Worm (Caenorhabditis elegans) whole organism, early embryonic: ENCODE data around the gene C25A11.2.

Experiments used
- B0310.2 ChIP-seq: sonication (generic microtip); optimal IDR thresholded peaks from 2 replicates; lab custom pipeline; 2016; ENCODE audit warnings: mild to moderate bottlenecking, missing genetic modification characterization, missing compliant biosample characterization
- F13C5.2 ChIP-seq: sonication (generic microtip); optimal IDR thresholded peaks from 2 replicates; lab custom pipeline; 2017; ENCODE audit warnings: mild to moderate bottlenecking, missing genetic modification characterization, inconsistent platforms, missing compliant biosample characterization
- aly-1 ChIP-seq: sonication (generic microtip); optimal IDR thresholded peaks from 2 replicates; lab custom pipeline; 2016; ENCODE audit warnings: missing genetic modification characterization, missing compliant biosample characterization
- ama-1 ChIP-seq: fragments of 150-350 bp; optimal IDR thresholded peaks from 2 replicates; lab custom pipeline; 2014
- ceh-13 ChIP-seq: fragments of 200-800 bp; sonication (Bioruptor generic); optimal IDR thresholded peaks from 2 replicates; lab custom pipeline; 2018; ENCODE audit warnings: mild to moderate bottlenecking, missing genetic modification characterization, missing compliant biosample characterization
- ceh-36 ChIP-seq: sonication (generic microtip); optimal IDR thresholded peaks from 2 replicates; lab custom pipeline; 2016; ENCODE audit warnings: missing genetic modification characterization, inconsistent platforms, missing compliant biosample characterization
- ets-7 ChIP-seq: sonication (generic microtip); optimal IDR thresholded peaks from 2 replicates; lab custom pipeline; 2016; ENCODE audit warnings: missing genotype, missing genetic modification characterization, missing compliant biosample characterization
- flt-1 ChIP-seq: fragments of 200-800 bp; sonication (Bioruptor generic); IDR thresholded peaks from 2 replicates; pipeline ENCODE4 v1.3.6; 2022; ENCODE audit warnings: missing genetic modification characterization, missing compliant biosample characterization
- hmbx-1 ChIP-seq: sonication (generic microtip); optimal IDR thresholded peaks from 2 replicates; lab custom pipeline; 2016; ENCODE audit warnings: mild to moderate bottlenecking, missing genetic modification characterization, missing compliant biosample characterization
- hmg-4 ChIP-seq: fragments of 200-800 bp; sonication (Bioruptor generic); optimal IDR thresholded peaks from 2 replicates; lab custom pipeline; 2018; ENCODE audit warnings: mild to moderate bottlenecking, missing genetic modification characterization, missing compliant biosample characterization
- hnd-1 ChIP-seq: sonication (generic microtip); optimal IDR thresholded peaks from 2 replicates; lab custom pipeline; 2016; ENCODE audit warnings: missing genetic modification characterization, missing compliant biosample characterization
- pes-1 ChIP-seq: fragments of 200-800 bp; sonication (Bioruptor generic); IDR thresholded peaks from 2 replicates; pipeline ENCODE4 v1.3.6; 2022; ENCODE audit warnings: missing genetic modification reagents, missing genetic modification characterization, missing compliant biosample characterization
- scrt-1 ChIP-seq: fragments of 200-800 bp; sonication (Bioruptor generic); IDR thresholded peaks from 2 replicates; pipeline ENCODE4 v1.3.6; 2022; ENCODE audit warnings: missing genetic modification characterization, missing compliant biosample characterization
- sea-1 ChIP-seq: fragments of 200-800 bp; sonication (Bioruptor generic); conservative IDR thresholded peaks from 2 replicates; pipeline ENCODE4 v1.3.6; 2022; ENCODE audit warnings: missing genetic modification characterization, missing compliant biosample characterization
- tbx-11 ChIP-seq: fragments of 200-800 bp; sonication (Bioruptor generic); IDR thresholded peaks from 2 replicates; pipeline ENCODE4 v1.3.6; 2022; ENCODE audit warnings: missing genetic modification characterization, missing compliant biosample characterization
- tbx-37 ChIP-seq: fragments of 200-800 bp; sonication (Bioruptor generic); conservative IDR thresholded peaks from 2 replicates; pipeline ENCODE4 v1.3.6; 2022; ENCODE audit warnings: missing genetic modification reagents, missing genetic modification characterization, missing compliant biosample characterization
- tra-4 ChIP-seq: sonication (generic microtip); optimal IDR thresholded peaks from 2 replicates; lab custom pipeline; 2017; ENCODE audit warnings: missing genetic modification characterization, missing compliant biosample characterization

C25A11.2 gene

DNA sequence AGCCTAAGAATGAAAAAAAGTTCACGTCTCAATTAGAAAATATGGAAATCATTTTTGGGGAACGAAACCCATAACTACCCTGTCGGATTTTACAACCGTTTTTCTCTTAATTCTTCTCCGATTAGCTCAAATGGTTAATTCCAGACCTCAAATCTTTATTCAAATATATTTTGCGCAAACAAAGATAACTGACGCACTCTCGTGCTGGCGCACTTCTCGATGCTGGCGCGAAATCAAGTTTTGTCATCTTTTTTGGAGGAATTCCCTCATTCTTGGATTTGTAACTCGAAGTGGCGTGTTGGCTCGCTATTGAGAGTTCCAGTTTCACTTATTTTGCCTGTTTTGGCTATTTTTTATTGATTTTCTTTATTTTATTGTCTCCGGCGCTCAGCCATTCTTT is 3.7 kb downstream of the C25A11.2 start:
- TF ChIP-seq hmbx-1 (no peak), ceh-13 (no peak), F13C5.2 (tag; lab: Kevin White, UChicago) (no peak), flt-1 (GFP tag; lab: Robert Waterston, UW) (no peak), ceh-36 (no peak), tra-4 (tag; lab: Kevin White, UChicago) (no peak), B0310.2 (no peak), pes-1 (GFP tag; lab: Robert Waterston, UW) (no peak), ama-1 (lab: Kevin White, UChicago) (no peak), aly-1 (tag; lab: Kevin White, UChicago) (no peak), tbx-11 (no peak), hnd-1 (no peak), scrt-1 (GFP tag; lab: Robert Waterston, UW) (no peak)

- TF ChIP-seq F13C5.2 (tag; lab: Kevin White, UChicago) (no peak), flt-1 (GFP tag; lab: Robert Waterston, UW) (no peak), hmbx-1 (no peak), ets-7 (tag; lab: Kevin White, UChicago) (no peak), hmg-4 (no peak), sea-1 (GFP tag; lab: Robert Waterston, UW) (no peak), tbx-37 (GFP tag; lab: Robert Waterston, UW) (no peak), ama-1 (lab: Kevin White, UChicago) (no peak), tra-4 (tag; lab: Kevin White, UChicago) (no peak), ceh-36 (no peak), tbx-11 (no peak), pes-1 (GFP tag; lab: Robert Waterston, UW) (no peak), hnd-1 (no peak), ceh-13 (no peak), aly-1 (tag; lab: Kevin White, UChicago) (no peak), scrt-1 (GFP tag; lab: Robert Waterston, UW) (no peak)
Observed at ce11 chrX:9137402-9137801, 23.5 kb downstream of the C25A11.2 start, which contains the start of gene B0563.6. TSS of gene B0563.6 (plus strand) at chrX:9137702.

- TF ChIP-seq tbx-37 (GFP tag; lab: Robert Waterston, UW), result no peak
- TF ChIP-seq hmbx-1, result no peak
- no peak for TF ChIP-seq aly-1 (tag; lab: Kevin White, UChicago)
- no peak for TF ChIP-seq hmg-4
- no peak for TF ChIP-seq ceh-13
- TF ChIP-seq B0310.2, result no peak
Observed at ce11 chrX:9145848-9146247, 32.0 kb downstream of the C25A11.2 start, which contains the start of gene B0563.5. TSS of gene B0563.5 (plus strand) at chrX:9146148.

DNA sequence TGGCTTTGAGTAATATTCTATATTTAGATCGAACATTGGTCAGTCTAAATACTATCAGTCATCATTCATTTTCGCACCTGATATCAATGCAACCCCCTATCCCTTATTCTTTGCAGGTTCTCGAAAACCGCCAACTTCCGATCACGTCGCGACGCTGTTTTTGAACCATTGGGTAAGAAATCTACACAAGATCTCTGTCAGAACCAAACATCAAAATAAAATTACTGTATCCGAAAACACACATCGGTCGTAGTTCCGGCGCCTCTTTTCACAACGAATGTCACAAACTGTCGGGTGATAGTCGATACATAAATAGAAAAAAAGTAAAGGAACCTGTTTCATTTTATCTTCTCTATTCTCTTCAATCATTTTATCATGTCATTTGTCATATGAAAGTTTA is 33.1 kb downstream of the C25A11.2 start:
- no peak for TF ChIP-seq tbx-37 (GFP tag; lab: Robert Waterston, UW)
- no peak for TF ChIP-seq ceh-36
- TF ChIP-seq hnd-1, result no peak
- TF ChIP-seq ets-7 (tag; lab: Kevin White, UChicago), result no peak
- no peak for TF ChIP-seq F13C5.2 (tag; lab: Kevin White, UChicago)
- TF ChIP-seq pes-1 (GFP tag; lab: Robert Waterston, UW), result no peak
- no peak for TF ChIP-seq sea-1 (GFP tag; lab: Robert Waterston, UW)
- TF ChIP-seq flt-1 (GFP tag; lab: Robert Waterston, UW), result no peak
- no peak for TF ChIP-seq ceh-13
- TF ChIP-seq tra-4 (tag; lab: Kevin White, UChicago), result no peak
- TF ChIP-seq B0310.2, result no peak
- no peak for TF ChIP-seq ama-1 (lab: Kevin White, UChicago)
- no peak for TF ChIP-seq hmbx-1
- no peak for TF ChIP-seq scrt-1 (GFP tag; lab: Robert Waterston, UW)
- TF ChIP-seq hmg-4, result no peak
- no peak for TF ChIP-seq tbx-11
- no peak for TF ChIP-seq aly-1 (tag; lab: Kevin White, UChicago)

ce11 chrX:9150269-9150744 is 36.4 kb downstream of the C25A11.2 start, which contains the start of gene tmbi-4:
TSS of gene tmbi-4 (plus strand) at chrX:9150694.
- no peak for TF ChIP-seq hnd-1

ce11 chrX:9154216-9154615 is 40.4 kb downstream of the C25A11.2 start, which contains the start of gene B0563.7:
TSS of gene B0563.7 (minus strand) at chrX:9154316.
- TF ChIP-seq B0310.2 (no peak), F13C5.2 (tag; lab: Kevin White, UChicago) (no peak), flt-1 (GFP tag; lab: Robert Waterston, UW) (no peak), sea-1 (GFP tag; lab: Robert Waterston, UW) (no peak), ceh-13 (no peak), hmg-4 (no peak)

ce11 chrX:9155751-9156150 is 41.9 kb downstream of the C25A11.2 start:
- no peak for TF ChIP-seq ets-7 (tag; lab: Kevin White, UChicago)
- TF ChIP-seq tbx-37 (GFP tag; lab: Robert Waterston, UW), result no peak
- TF ChIP-seq tbx-11, result no peak
- TF ChIP-seq tra-4 (tag; lab: Kevin White, UChicago), result no peak
- TF ChIP-seq scrt-1 (GFP tag; lab: Robert Waterston, UW), result no peak
- TF ChIP-seq sea-1 (GFP tag; lab: Robert Waterston, UW), result no peak
- no peak for TF ChIP-seq ceh-36
- no peak for TF ChIP-seq ceh-13
- TF ChIP-seq ama-1 (lab: Kevin White, UChicago), result no peak
- no peak for TF ChIP-seq pes-1 (GFP tag; lab: Robert Waterston, UW)
- no peak for TF ChIP-seq hmg-4
- no peak for TF ChIP-seq hnd-1
- TF ChIP-seq flt-1 (GFP tag; lab: Robert Waterston, UW), result no peak
- TF ChIP-seq hmbx-1, result no peak
- no peak for TF ChIP-seq aly-1 (tag; lab: Kevin White, UChicago)
- no peak for TF ChIP-seq F13C5.2 (tag; lab: Kevin White, UChicago)
- no peak for TF ChIP-seq B0310.2

DNA sequence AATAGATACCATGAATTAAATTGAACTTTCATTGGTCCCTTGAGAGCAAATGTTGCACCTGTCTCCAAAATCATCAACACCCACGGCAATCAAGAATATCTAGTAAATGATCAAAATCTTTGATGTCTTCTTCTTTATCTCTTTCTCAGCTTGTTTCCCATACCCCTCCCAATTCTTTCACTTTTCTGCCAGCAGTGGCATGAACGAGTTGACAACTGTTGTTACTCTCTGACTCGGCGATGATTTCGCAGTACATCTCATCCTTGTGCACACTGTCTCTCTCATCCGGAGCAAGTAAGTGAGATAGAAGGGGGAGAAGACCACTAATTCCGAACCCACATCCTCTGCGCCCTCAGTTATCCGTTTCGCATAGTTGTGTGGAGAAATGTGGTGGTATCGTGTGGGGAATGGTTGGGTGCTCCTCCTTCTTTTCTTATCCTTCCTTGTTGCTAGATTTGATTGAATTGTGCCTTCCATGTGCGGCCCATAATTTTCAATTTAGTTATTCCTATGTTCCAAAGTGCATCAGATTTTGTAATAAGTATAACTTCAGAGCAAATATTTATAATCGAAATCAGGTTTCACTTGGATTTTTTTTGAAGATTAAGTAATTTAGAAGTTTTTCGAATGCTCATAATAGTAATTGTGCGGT is 47.5 kb downstream of the C25A11.2 start:
- TF ChIP-seq hnd-1 (no peak), tra-4 (tag; lab: Kevin White, UChicago) (no peak), ama-1 (lab: Kevin White, UChicago) (no peak), tbx-37 (GFP tag; lab: Robert Waterston, UW) (no peak), sea-1 (GFP tag; lab: Robert Waterston, UW) (no peak), ceh-36 (no peak), scrt-1 (GFP tag; lab: Robert Waterston, UW) (no peak), tbx-11 (no peak), ceh-13 (no peak), flt-1 (GFP tag; lab: Robert Waterston, UW) (no peak), B0310.2 (no peak), hmg-4 (no peak), ets-7 (tag; lab: Kevin White, UChicago) (no peak), aly-1 (tag; lab: Kevin White, UChicago) (no peak), hmbx-1 (no peak), F13C5.2 (tag; lab: Kevin White, UChicago) (no peak)
